Fruit fly (Drosophila melanogaster) whole organism, prepupa: ENCODE results near the gene CG33299.
A peak's percentile ranks its signal among the peaks of the same experiment; 100 is the strongest.

Experiments
- CG10631 ChIP-seq: fragments of 200-800 bp; sonication (Bioruptor generic); optimal IDR thresholded peaks from 2 replicates; lab custom pipeline; 2016; ENCODE audit warnings: missing biosample characterization, missing genetic modification characterization
- CG10669 ChIP-seq: fragments of 200-800 bp; sonication (Bioruptor generic); optimal IDR thresholded peaks from 3 replicates; lab custom pipeline; 2018; ENCODE audit warnings: missing biosample characterization, mild to moderate bottlenecking, missing genetic modification characterization, moderate library complexity
- CG11294 ChIP-seq: fragments of 200-800 bp; sonication (Bioruptor generic); IDR thresholded peaks from 2 replicates; pipeline ENCODE4 v1.3.6; 2022; ENCODE audit warnings: missing biosample characterization, missing genetic modification characterization
- CG11762 ChIP-seq: fragments of 200-800 bp; sonication (Bioruptor generic); optimal IDR thresholded peaks from 3 replicates; lab custom pipeline; 2016; ENCODE audit warnings: missing biosample characterization, missing genetic modification characterization; ENCODE audit not compliant: insufficient read depth
- CG1621 ChIP-seq: fragments of 200-800 bp; sonication (Bioruptor generic); optimal IDR thresholded peaks from 3 replicates; lab custom pipeline; 2018; ENCODE audit warnings: missing biosample characterization, mild to moderate bottlenecking, missing genetic modification characterization
- CG3032 ChIP-seq: fragments of 200-800 bp; optimal IDR thresholded peaks from 2 replicates; lab custom pipeline; 2019; ENCODE audit warnings: missing biosample characterization, mild to moderate bottlenecking, missing genetic modification characterization, moderate library complexity
- CG32006 ChIP-seq: fragments of 200-800 bp; sonication (Bioruptor generic); optimal IDR thresholded peaks from 3 replicates; lab custom pipeline; 2017; ENCODE audit warnings: missing biosample characterization, mild to moderate bottlenecking, missing genetic modification characterization
- CG34406 ChIP-seq: fragments of 200-800 bp; sonication (Bioruptor generic); optimal IDR thresholded peaks from 3 replicates; lab custom pipeline; 2016; ENCODE audit warnings: missing biosample characterization, missing genetic modification characterization
- CG6163 ChIP-seq: fragments of 200-800 bp; sonication (Bioruptor generic); IDR thresholded peaks from 3 replicates; pipeline ENCODE4 v1.3.6; 2022; ENCODE audit warnings: missing biosample characterization, missing genetic modification characterization
- CG6276 ChIP-seq: fragments of 200-800 bp; sonication (Bioruptor generic); optimal IDR thresholded peaks from 2 replicates; lab custom pipeline; 2017; ENCODE audit warnings: missing biosample characterization, mild to moderate bottlenecking, missing genetic modification characterization
- CG6792 ChIP-seq: fragments of 200-800 bp; sonication (Bioruptor generic); optimal IDR thresholded peaks from 3 replicates; lab custom pipeline; 2016; ENCODE audit warnings: missing biosample characterization, missing genetic modification characterization
- CG6808 ChIP-seq: fragments of 200-800 bp; sonication (Bioruptor generic); optimal IDR thresholded peaks from 3 replicates; lab custom pipeline; 2017; ENCODE audit warnings: missing biosample characterization, missing genetic modification characterization, mild to moderate bottlenecking, moderate library complexity, missing genetic modification reagents
- CG6854 ChIP-seq: fragments of 200-800 bp; sonication (Bioruptor generic); optimal IDR thresholded peaks from 2 replicates; lab custom pipeline; 2017; ENCODE audit warnings: missing biosample characterization, mild to moderate bottlenecking, missing genetic modification characterization
- CG7368 ChIP-seq: fragments of 200-800 bp; sonication (Bioruptor generic); optimal IDR thresholded peaks from 3 replicates; lab custom pipeline; 2016; ENCODE audit warnings: missing biosample characterization, missing genetic modification characterization
- CG8119 ChIP-seq: fragments of 200-800 bp; sonication (Bioruptor generic); IDR thresholded peaks from 3 replicates; pipeline ENCODE4 v1.3.6; 2022; ENCODE audit warnings: missing biosample characterization, missing genetic modification characterization
- CG8319 ChIP-seq: fragments of 200-800 bp; sonication (Bioruptor generic); optimal IDR thresholded peaks from 3 replicates; lab custom pipeline; 2016; ENCODE audit warnings: missing biosample characterization, missing genetic modification characterization
- CG8632 ChIP-seq: fragments of 200-800 bp; sonication (Bioruptor generic); optimal IDR thresholded peaks from 3 replicates; lab custom pipeline; 2016; ENCODE audit warnings: missing biosample characterization, missing genetic modification characterization
- CG9139 ChIP-seq: fragments of 200-800 bp; sonication (Bioruptor generic); optimal IDR thresholded peaks from 3 replicates; lab custom pipeline; 2017; ENCODE audit warnings: missing biosample characterization, mild to moderate bottlenecking, missing genetic modification characterization
- Eip93F ChIP-seq: fragments of 200-800 bp; sonication (Bioruptor generic); optimal IDR thresholded peaks from 2 replicates; lab custom pipeline; 2016; ENCODE audit warnings: missing biosample characterization, mild to moderate bottlenecking, missing genetic modification characterization
- Ets21C ChIP-seq: fragments of 200-800 bp; sonication (Bioruptor generic); optimal IDR thresholded peaks from 3 replicates; lab custom pipeline; 2016; ENCODE audit warnings: missing biosample characterization, missing genetic modification characterization
- Ets96B ChIP-seq: fragments of 200-800 bp; optimal IDR thresholded peaks from 2 replicates; lab custom pipeline; 2019; ENCODE audit warnings: missing biosample characterization, mild to moderate bottlenecking, missing genetic modification characterization, moderate library complexity
- Gug ChIP-seq: fragments of 200-800 bp; sonication (Bioruptor generic); IDR thresholded peaks from 2 replicates; pipeline ENCODE4 v1.3.6; 2022; ENCODE audit warnings: missing biosample characterization, missing genetic modification characterization
- Hr39 ChIP-seq: fragments of 200-800 bp; sonication (Bioruptor generic); optimal IDR thresholded peaks from 2 replicates; lab custom pipeline; 2016; ENCODE audit warnings: missing biosample characterization, missing genetic modification characterization
- Lpt ChIP-seq: fragments of 200-800 bp; sonication (Bioruptor generic); optimal IDR thresholded peaks from 3 replicates; lab custom pipeline; 2016; ENCODE audit warnings: missing biosample characterization, missing genetic modification characterization
- Met ChIP-seq: fragments of 200-800 bp; sonication (Bioruptor generic); optimal IDR thresholded peaks from 3 replicates; lab custom pipeline; 2016; ENCODE audit warnings: missing biosample characterization, missing genetic modification characterization
- OdsH ChIP-seq: fragments of 200-800 bp; sonication (Bioruptor generic); optimal IDR thresholded peaks from 3 replicates; lab custom pipeline; 2016; ENCODE audit warnings: missing biosample characterization, missing genetic modification characterization
- Smox ChIP-seq: fragments of 200-800 bp; sonication (Bioruptor generic); optimal IDR thresholded peaks from 3 replicates; lab custom pipeline; 2016; ENCODE audit warnings: missing biosample characterization, missing genetic modification characterization
- Sox102F ChIP-seq: fragments of 200-800 bp; sonication (Bioruptor generic); optimal IDR thresholded peaks from 2 replicates; lab custom pipeline; 2016; ENCODE audit warnings: missing biosample characterization, mild to moderate bottlenecking, missing genetic modification characterization
- Sox14 ChIP-seq: fragments of 200-800 bp; sonication (Bioruptor generic); optimal IDR thresholded peaks from 3 replicates; lab custom pipeline; 2016; ENCODE audit warnings: missing biosample characterization, missing genetic modification characterization
- achi ChIP-seq: fragments of 200-800 bp; sonication (Bioruptor generic); optimal IDR thresholded peaks from 3 replicates; lab custom pipeline; 2016; ENCODE audit warnings: missing biosample characterization, missing genetic modification characterization
- acj6 ChIP-seq: fragments of 200-800 bp; sonication (Bioruptor generic); optimal IDR thresholded peaks from 3 replicates; lab custom pipeline; 2016; ENCODE audit warnings: missing biosample characterization, missing genetic modification characterization
- cyc ChIP-seq: fragments of 200-800 bp; sonication (Bioruptor generic); optimal IDR thresholded peaks from 3 replicates; lab custom pipeline; 2016; ENCODE audit warnings: missing biosample characterization, missing genetic modification characterization
- eg ChIP-seq: fragments of 200-800 bp; sonication (Bioruptor generic); IDR thresholded peaks from 3 replicates; pipeline ENCODE4 v1.3.6; 2022; ENCODE audit warnings: missing biosample characterization, missing genetic modification characterization
- fd59A ChIP-seq: fragments of 200-800 bp; sonication (Bioruptor generic); optimal IDR thresholded peaks from 2 replicates; lab custom pipeline; 2017; ENCODE audit warnings: missing biosample characterization, mild to moderate bottlenecking, missing genetic modification characterization, missing genetic modification reagents
- fd85E ChIP-seq: fragments of 200-800 bp; sonication (Bioruptor generic); optimal IDR thresholded peaks from 3 replicates; lab custom pipeline; 2016; ENCODE audit warnings: missing biosample characterization, missing genetic modification characterization
- fkh ChIP-seq: fragments of 200-800 bp; sonication (Bioruptor generic); optimal IDR thresholded peaks from 3 replicates; lab custom pipeline; 2017; ENCODE audit warnings: missing biosample characterization, mild to moderate bottlenecking, missing genetic modification characterization, moderate library complexity
- lz ChIP-seq: fragments of 200-800 bp; sonication (Bioruptor generic); optimal IDR thresholded peaks from 3 replicates; lab custom pipeline; 2016; ENCODE audit warnings: missing biosample characterization, missing genetic modification characterization
- pdm3 ChIP-seq: fragments of 200-800 bp; sonication (Bioruptor generic); optimal IDR thresholded peaks from 3 replicates; lab custom pipeline; 2016; ENCODE audit warnings: missing biosample characterization, missing genetic modification characterization
- salr ChIP-seq, 2 experiments: fragments of 200-800 bp; sonication (Bioruptor generic); optimal IDR thresholded peaks; 3 replicates each; lab custom pipeline; 2016 to 2018; ENCODE audit warnings: missing biosample characterization in 2 of 2, missing genetic modification characterization in 2 of 2, mild to moderate bottlenecking in 1 of 2
- spab ChIP-seq: fragments of 200-800 bp; sonication (Bioruptor generic); optimal IDR thresholded peaks from 2 replicates; lab custom pipeline; 2017; ENCODE audit warnings: missing biosample characterization, mild to moderate bottlenecking, missing genetic modification characterization, missing genetic modification reagents
- svp ChIP-seq: fragments of 200-800 bp; sonication (Bioruptor generic); peaks from one replicate; lab custom pipeline; 2016; ENCODE audit warnings: missing biosample characterization, missing genetic modification characterization
- topi ChIP-seq: fragments of 200-800 bp; sonication (Bioruptor generic); optimal IDR thresholded peaks from 3 replicates; lab custom pipeline; 2016; ENCODE audit warnings: missing biosample characterization, missing genetic modification characterization
- vri ChIP-seq: fragments of 200-800 bp; sonication (Bioruptor generic); optimal IDR thresholded peaks from 3 replicates; lab custom pipeline; 2016; ENCODE audit warnings: missing biosample characterization, mild to moderate bottlenecking, missing genetic modification characterization

Gene CG33299

DNA sequence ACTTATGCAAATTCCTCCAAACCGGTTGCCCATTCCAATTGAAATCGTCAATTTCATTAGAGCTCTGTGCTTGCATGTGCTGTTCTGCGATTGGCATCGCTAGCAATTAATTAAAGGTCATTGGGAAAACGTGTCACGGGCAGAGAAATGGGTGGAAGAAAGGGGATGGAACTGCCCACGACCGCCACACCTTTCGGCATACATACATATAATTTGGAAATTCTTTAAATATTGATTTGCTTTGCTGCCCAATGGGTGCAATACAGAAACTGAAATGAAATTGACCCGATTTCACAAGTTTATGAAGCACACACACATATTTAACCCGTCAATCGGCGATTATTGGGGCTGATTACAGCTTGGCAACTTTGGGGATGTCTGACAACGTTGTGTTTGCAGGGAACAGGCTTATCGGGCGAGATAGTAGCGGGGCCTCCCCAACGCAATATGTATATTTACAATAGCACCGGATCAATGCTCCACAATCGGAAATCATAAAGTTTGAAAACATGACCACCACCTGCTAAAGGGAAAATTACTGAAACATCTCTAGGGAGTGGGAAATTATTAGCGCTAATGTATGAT, 41.6 kb upstream of the CG33299 start:
- TF ChIP-seq fkh (GFP tag; lab: Kevin White, UChicago), result peak; percentile 44
- TF ChIP-seq achi (GFP tag; lab: Kevin White, UChicago), result no peak
- no peak for TF ChIP-seq CG7368
- TF ChIP-seq salr (GFP tag; optimal IDR thresholded peaks at IDR 0.05; lab: Kevin White, UChicago), result no peak
- peak; percentile 51 for TF ChIP-seq vri (GFP tag; lab: Kevin White, UChicago)
- peak; percentile 34 for TF ChIP-seq svp (GFP tag; lab: Kevin White, UChicago)
- no peak for TF ChIP-seq CG11762 (GFP tag; lab: Kevin White, UChicago)
- no peak for TF ChIP-seq fd85E (GFP tag; lab: Kevin White, UChicago)
- no peak for TF ChIP-seq cyc (GFP tag; lab: Kevin White, UChicago)
- no peak for TF ChIP-seq eg
- no peak for TF ChIP-seq acj6
- TF ChIP-seq CG6808 (GFP tag; lab: Kevin White, UChicago), result no peak
- TF ChIP-seq topi, result no peak
- TF ChIP-seq Met (GFP tag; lab: Kevin White, UChicago), result no peak
- TF ChIP-seq CG9139, result no peak
- no peak for TF ChIP-seq CG10669 (GFP tag; lab: Kevin White, UChicago)

DNA sequence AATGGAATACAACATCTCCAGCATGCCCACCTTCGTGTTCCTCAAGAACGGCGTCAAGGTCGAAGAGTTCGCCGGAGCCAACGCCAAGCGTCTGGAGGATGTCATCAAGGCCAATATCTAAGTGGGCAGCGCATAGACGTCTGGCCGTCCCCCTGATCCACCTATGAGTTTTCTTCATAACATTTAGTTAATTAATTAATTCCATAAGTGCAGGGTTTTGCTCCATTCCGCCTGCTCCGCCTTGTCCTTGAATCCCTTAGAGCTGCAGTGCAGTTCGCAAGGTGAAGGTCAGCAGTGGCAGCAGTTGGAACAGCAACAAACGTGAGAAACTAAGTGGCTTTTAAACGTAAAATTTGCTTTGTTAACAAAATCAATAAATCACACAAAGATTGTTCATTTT, 40.8 kb upstream of the CG33299 start:
- TF ChIP-seq CG32006 (GFP tag; lab: Kevin White, UChicago) (no peak), svp (GFP tag; lab: Kevin White, UChicago) (peak; percentile 72), vri (GFP tag; lab: Kevin White, UChicago) (no peak), CG10669 (GFP tag; lab: Kevin White, UChicago) (no peak), CG8119 (GFP tag; lab: Robert Waterston, UW) (no peak)

DNA sequence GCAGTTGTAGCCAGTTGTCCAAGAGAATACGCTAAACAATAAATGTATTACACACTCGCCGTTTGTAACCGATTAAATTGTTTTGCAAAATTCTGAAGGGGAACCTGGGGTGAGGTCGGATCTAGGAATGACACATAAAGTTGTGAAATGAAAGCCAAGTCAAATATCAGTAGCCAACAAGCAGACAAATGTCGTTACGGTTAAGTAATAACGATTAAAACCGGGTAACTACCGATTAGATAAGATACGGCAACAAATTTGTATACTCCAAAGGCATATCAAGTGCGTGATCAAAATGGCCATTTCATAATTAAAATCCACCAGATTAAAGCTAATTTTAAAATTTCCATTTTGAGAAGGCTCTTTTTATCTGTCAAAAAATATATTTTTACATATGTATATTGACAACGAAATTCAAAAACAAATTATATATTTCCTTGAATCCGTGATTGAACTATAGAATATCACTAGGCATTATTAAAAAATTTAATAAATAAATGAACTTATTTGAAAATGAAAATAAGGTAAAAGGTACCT, 40.3 kb upstream of the CG33299 start, which contains the start of gene GlcAT-S:
Gene GlcAT-S (plus strand): TSS at position 487 of the 537 bp plus-strand sequence.
- TF ChIP-seq vri (GFP tag; lab: Kevin White, UChicago), result peak; percentile 90
- no peak for TF ChIP-seq Ets21C (GFP tag; lab: Kevin White, UChicago)
- no peak for TF ChIP-seq CG34406 (GFP tag; lab: Kevin White, UChicago)
- TF ChIP-seq CG6276, result no peak
- peak; percentile 15 for TF ChIP-seq Eip93F (GFP tag; lab: Kevin White, UChicago)

DNA sequence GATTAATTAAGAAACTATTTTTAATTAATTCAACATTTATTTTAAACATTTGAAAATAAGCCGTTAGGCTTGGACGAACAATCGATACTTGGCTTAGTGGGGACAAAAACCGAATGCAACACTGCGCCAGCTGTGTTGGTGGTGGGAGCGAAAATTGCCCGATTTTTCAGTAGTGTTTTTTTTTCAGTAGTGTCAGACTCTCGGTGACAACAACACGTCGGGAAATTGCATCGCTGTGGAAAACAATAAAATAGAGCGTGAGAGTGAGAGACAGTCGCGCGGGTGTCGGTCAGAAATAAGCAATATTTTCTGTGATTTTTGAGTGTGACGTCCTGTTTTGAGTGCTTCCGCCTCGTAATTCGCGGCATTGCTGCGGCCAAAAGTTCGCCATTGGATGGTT, 39.7 kb upstream of the CG33299 start:
- no peak for TF ChIP-seq fd59A (GFP tag; lab: Kevin White, UChicago)
- no peak for TF ChIP-seq fkh (GFP tag; lab: Kevin White, UChicago)
- TF ChIP-seq CG11762 (GFP tag; lab: Kevin White, UChicago), result no peak
- TF ChIP-seq spab (GFP tag; lab: Kevin White, UChicago), result no peak
- no peak for TF ChIP-seq Ets21C (GFP tag; lab: Kevin White, UChicago)
- no peak for TF ChIP-seq CG6808 (GFP tag; lab: Kevin White, UChicago)
- TF ChIP-seq OdsH (GFP tag; lab: Kevin White, UChicago), result peak; percentile 18
- TF ChIP-seq Eip93F (GFP tag; lab: Kevin White, UChicago), result no peak
- TF ChIP-seq lz (GFP tag; lab: Kevin White, UChicago), result peak; percentile 29
- peak; percentile 67 for TF ChIP-seq achi (GFP tag; lab: Kevin White, UChicago)
- TF ChIP-seq CG8319 (GFP tag; lab: Kevin White, UChicago), result no peak
- peak; percentile 22 for TF ChIP-seq Sox14 (GFP tag; lab: Kevin White, UChicago)
- no peak for TF ChIP-seq Ets96B
- peak; percentile 1 for TF ChIP-seq Met (GFP tag; lab: Kevin White, UChicago)
- peak; percentile 35; the same call in 1 of the 3 replicates for TF ChIP-seq CG8119 (GFP tag; lab: Robert Waterston, UW)
- peak; percentile 31 for TF ChIP-seq CG6276
- peak; percentile 21 for TF ChIP-seq Smox
- peak; percentile 72; the same call in 2 of the 3 replicates for TF ChIP-seq CG6163 (GFP tag; lab: Robert Waterston, UW)
- no peak for TF ChIP-seq Gug (GFP tag; lab: Robert Waterston, UW)
- TF ChIP-seq acj6, result peak; percentile 1
- peak; percentile 4 for TF ChIP-seq CG6792
- peak; percentile 36 for TF ChIP-seq Hr39 (GFP tag; lab: Kevin White, UChicago)
- TF ChIP-seq pdm3 (GFP tag; lab: Kevin White, UChicago), result peak; percentile 29
- no peak for TF ChIP-seq CG10631
- no peak for TF ChIP-seq CG6854 (GFP tag; lab: Kevin White, UChicago)
- TF ChIP-seq CG34406 (GFP tag; lab: Kevin White, UChicago), result peak; percentile 11
- TF ChIP-seq CG11294 (GFP tag; lab: Robert Waterston, UW), result peak; percentile 13; the same call in 1 of the 2 replicates
- no peak for TF ChIP-seq Lpt
- TF ChIP-seq CG8632 (GFP tag; lab: Kevin White, UChicago), result no peak
- TF ChIP-seq CG3032, result no peak
- peak; percentile 38 for TF ChIP-seq Sox102F (GFP tag; lab: Kevin White, UChicago)
- TF ChIP-seq CG1621 (tag; lab: Kevin White, UChicago), result peak; percentile 45
